Worm (Caenorhabditis elegans): ENCODE data around the gene tbc-7.
A peak's percentile ranks its signal among the peaks of the same experiment; 100 is the strongest.

Gene tbc-7

DNA sequence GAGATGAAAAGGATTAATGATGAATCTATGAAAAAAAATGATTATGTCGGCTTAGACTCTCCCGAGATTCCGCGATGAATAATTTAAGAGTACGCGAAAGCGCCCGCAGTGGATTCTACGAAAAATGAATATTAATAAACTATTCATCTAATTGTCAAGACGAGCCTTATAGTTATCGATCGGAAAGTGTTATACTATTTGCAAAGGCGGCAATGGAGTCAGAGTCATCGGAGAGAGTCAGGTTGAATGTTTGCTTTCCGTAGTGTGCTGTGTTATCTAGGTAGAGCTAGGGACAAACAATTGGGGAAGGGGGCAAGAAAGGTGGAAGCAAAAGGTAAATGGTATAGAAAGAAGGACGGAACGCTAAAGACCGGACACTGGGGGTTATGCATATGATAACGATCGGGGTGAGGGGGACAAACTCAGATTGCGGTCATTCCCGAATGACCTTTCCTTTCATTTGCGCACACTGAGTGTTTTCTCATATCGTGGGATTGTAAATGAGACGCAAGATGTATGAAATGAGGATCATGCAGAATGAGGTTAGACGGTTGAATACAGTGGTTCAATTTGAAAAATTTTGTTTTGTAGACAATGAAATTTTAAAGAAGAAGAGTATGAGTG lies 11.2 kb upstream of the tbc-7 start:
- 0 out of 2 replicates have a peak, but pooled peaks have one; percentile 9 for TF ChIP-seq attf-6 (GFP tag; IDR thresholded peaks at IDR 0.05)
- no peak for TF ChIP-seq F57A8.1 (GFP tag; optimal IDR thresholded peaks at IDR 0.05)
- TF ChIP-seq ekl-4 (GFP tag; IDR thresholded peaks at IDR 0.05) = 0 out of 2 replicates have a peak, but pooled peaks have one; percentile 46
- TF ChIP-seq ceh-100 (GFP tag; IDR thresholded peaks at IDR 0.05) = no peak
- TF ChIP-seq lsl-1 (GFP tag; optimal IDR thresholded peaks at IDR 0.05) = no peak

DNA sequence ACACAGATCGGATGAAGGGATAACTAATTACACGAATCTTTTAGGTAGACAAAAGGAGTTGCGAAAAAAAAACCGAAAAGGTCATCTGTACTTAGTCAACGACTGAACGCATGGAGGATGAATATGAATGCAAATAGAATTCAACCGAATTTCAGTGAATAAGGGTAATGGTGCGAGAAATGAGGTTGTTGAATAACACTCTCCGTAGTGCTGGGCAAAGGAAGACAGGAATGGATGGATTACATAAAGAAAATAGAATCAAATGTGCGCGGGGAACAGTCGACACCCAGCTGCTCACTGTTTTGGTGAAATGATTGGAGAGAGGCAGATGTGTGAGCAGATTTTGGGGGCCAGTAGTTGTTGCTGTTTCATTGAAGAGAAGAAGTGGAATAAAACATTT lies 9.8 kb upstream of the tbc-7 start:
- TF ChIP-seq Y53F4B.3 (GFP tag; IDR thresholded peaks at IDR 0.05) (no peak), C06A6.2 (GFP tag; conservative IDR thresholded peaks at IDR 0.05) (no peak), ztf-22 (GFP tag; optimal IDR thresholded peaks at IDR 0.05) (no peak), nhr-27 (tag; optimal IDR thresholded peaks at IDR 0.05) (no peak), rpc-1 (optimal IDR thresholded peaks at IDR 0.05) (no peak), rpc-1 (tag; optimal IDR thresholded peaks at IDR 0.05) (no peak), ztf-25 (GFP tag; IDR thresholded peaks at IDR 0.05) (no peak), ama-1 (optimal IDR thresholded peaks at IDR 0.05) (no peak), ama-1 (GFP tag; optimal IDR thresholded peaks at IDR 0.05) (no peak), unc-62 (GFP tag; optimal IDR thresholded peaks at IDR 0.05) (no peak)

DNA sequence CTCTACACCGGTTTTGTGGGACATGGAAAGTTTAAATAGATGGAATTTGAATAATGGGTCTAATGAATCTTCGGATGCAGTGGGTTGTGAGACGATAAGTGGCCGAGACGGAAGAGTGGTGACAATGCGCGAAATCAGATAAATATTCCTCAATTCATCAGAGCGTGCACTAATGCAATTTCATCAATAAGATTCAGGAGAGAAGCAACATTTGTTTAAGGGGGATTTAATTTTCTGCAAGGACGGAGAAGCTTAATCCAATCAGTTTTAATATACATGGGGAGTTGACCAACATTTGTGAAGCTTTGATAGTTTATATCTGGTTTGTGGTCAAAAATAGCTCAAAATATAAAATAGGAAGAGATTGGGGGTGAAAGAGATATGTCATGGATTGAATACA lies 4.6 kb upstream of the tbc-7 start:
- TF ChIP-seq egl-44 (GFP tag; IDR thresholded peaks at IDR 0.05) (no peak), sea-2 (GFP tag; IDR thresholded peaks at IDR 0.05) (no peak), cebp-1 (GFP tag; IDR thresholded peaks at IDR 0.05) (no peak), cebp-1 (tag; optimal IDR thresholded peaks at IDR 0.05) (no peak), dox-1 (GFP tag; IDR thresholded peaks at IDR 0.05) (no peak), nhr-120 (GFP tag; IDR thresholded peaks at IDR 0.05) (no peak), somi-1 (GFP tag; optimal IDR thresholded peaks at IDR 0.05) (no peak), F33H1.4 (GFP tag; IDR thresholded peaks at IDR 0.05) (no peak), mel-28 (tag; optimal IDR thresholded peaks at IDR 0.05; ENCODE audit: borderline replicate concordance) (no peak), snpc-1.3 (tag; optimal IDR thresholded peaks at IDR 0.05; ENCODE audit: insufficient read depth) (no peak), B0035.1 (tag; optimal IDR thresholded peaks at IDR 0.05) (no peak), cebp-2 (GFP tag; IDR thresholded peaks at IDR 0.05) (no peak), ztf-3 (GFP tag; optimal IDR thresholded peaks at IDR 0.05) (no peak), tbp1 (GFP tag; optimal IDR thresholded peaks at IDR 0.05) (no peak), akir-1 (GFP tag; optimal IDR thresholded peaks at IDR 0.05) (no peak), ZK185.1 (tag; optimal IDR thresholded peaks at IDR 0.05; ENCODE audit: poor library complexity, severe bottlenecking) (no peak), snpc-4 (GFP tag; optimal IDR thresholded peaks at IDR 0.05) (no peak), snpc-4 (tag; optimal IDR thresholded peaks at IDR 0.05) (no peak), ceh-40 (GFP tag; IDR thresholded peaks at IDR 0.05) (no peak), Y79H2A.3 (GFP tag; conservative IDR thresholded peaks at IDR 0.05) (no peak), bed-2 (GFP tag; IDR thresholded peaks at IDR 0.05) (no peak)

DNA sequence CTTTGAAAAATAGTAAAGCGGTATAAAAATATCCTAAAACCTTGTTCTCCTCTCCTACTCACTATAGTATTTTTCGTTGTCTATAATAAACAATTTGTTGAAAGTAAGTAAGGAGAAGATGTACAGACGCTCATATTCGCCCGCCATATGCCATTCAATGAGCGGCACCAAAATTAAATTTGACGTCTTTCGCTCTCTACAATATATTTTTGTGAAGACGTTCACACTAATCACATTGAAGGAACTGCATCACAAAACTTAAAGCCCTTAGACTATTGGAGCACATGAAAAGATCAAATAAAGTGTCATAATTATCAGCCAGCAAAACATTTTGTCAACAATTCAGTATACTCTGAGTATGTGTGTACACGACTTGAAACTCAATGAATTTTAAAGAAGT lies 2.3 kb upstream of the tbc-7 start:
- TF ChIP-seq ZK185.1 (tag; optimal IDR thresholded peaks at IDR 0.05; ENCODE audit: poor library complexity, severe bottlenecking) = no peak
- no peak for TF ChIP-seq hlh-12 (tag; optimal IDR thresholded peaks at IDR 0.05)
- TF ChIP-seq nhr-27 (tag; optimal IDR thresholded peaks at IDR 0.05) = no peak
- no peak for TF ChIP-seq chd-7 (tag; optimal IDR thresholded peaks at IDR 0.05)
- no peak for TF ChIP-seq mcd-1 (GFP tag; IDR thresholded peaks at IDR 0.05)
- TF ChIP-seq nfya-2 (GFP tag; IDR thresholded peaks at IDR 0.05) = no peak
- TF ChIP-seq ceh-79 (tag; optimal IDR thresholded peaks at IDR 0.05) = no peak
- TF ChIP-seq dox-1 (GFP tag; IDR thresholded peaks at IDR 0.05) = no peak
- TF ChIP-seq athp-1 (tag; optimal IDR thresholded peaks at IDR 0.05) = no peak
- no peak for TF ChIP-seq repo-1 (tag; optimal IDR thresholded peaks at IDR 0.05)
- no peak for TF ChIP-seq T07F8.4 (tag; optimal IDR thresholded peaks at IDR 0.05)
- TF ChIP-seq pbrm-1 (GFP tag; IDR thresholded peaks at IDR 0.05) = no peak
- no peak for TF ChIP-seq bed-1 (GFP tag; IDR thresholded peaks at IDR 0.05)
- no peak for TF ChIP-seq nhr-179 (tag; optimal IDR thresholded peaks at IDR 0.05)
- TF ChIP-seq ztf-3 (GFP tag; optimal IDR thresholded peaks at IDR 0.05) = no peak
- TF ChIP-seq nhr-120 (GFP tag; IDR thresholded peaks at IDR 0.05) = no peak

Data from whole organism, young adult.